3 fruit fly cellular contexts compared by ENCODE assay signal in the genomic region with DNA sequence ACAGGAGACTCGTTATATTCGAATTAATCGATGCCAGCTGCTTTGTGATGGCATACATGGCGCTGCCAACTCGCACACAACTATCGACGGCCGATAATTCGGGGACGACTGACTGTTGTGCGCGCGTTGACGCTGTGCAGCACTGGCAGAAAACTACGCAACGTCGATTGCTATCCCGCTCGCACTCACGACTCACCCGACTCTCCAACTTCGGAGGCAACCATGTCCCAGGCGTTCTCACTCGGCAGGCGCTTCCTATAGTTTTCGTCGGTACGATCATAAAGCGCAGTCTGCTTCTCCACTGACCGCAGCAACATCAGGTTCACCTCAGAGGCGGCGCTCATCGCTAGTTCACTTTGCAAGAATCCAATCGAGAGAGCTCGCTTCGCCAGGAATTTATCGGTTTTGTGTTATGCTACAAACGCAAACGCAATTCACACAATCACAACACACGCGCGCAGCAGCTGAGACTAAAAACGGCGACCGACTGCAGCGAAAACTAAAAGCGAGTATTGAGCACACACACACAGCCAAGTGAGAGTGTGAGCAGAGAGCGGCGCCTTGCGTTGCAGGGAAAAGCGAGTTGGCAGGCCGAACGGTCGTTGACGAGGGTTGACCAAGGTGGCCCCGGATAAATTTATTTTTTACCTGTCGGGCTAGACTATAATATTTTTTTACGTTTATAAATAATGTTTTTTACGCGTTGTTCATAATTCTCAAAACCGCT.
A peak's percentile ranks its signal among the peaks of the same experiment; 100 is the strongest.
TF ChIP-seq lines count a peak whose summit lies in the region.

Gene stwl (minus strand): TSS at position 521 of the 727 bp plus-strand sequence.

TF ChIP-seq in whole organism, adult, 20 proteins besides CTCF, POLR2A, EP300 and RAD21 (continued from another document):
- TF ChIP-seq toe (GFP tag; optimal IDR thresholded peaks at IDR 0.05; lab: Kevin White, UChicago) (peak; percentile 65), kay (GFP tag; lab: Kevin White, UChicago; ENCODE audit: borderline replicate concordance) (no peak), Mnt (GFP tag; optimal IDR thresholded peaks at IDR 0.05; lab: Kevin White, UChicago) (peak; percentile 40), bab1 (GFP tag; optimal IDR thresholded peaks at IDR 0.05; lab: Kevin White, UChicago) (no peak)

TF ChIP-seq in whole organism, embryonic, 481 proteins besides CTCF, POLR2A, EP300 and RAD21 (continued from another document and continues in another):
- TF ChIP-seq scrt (GFP tag; optimal IDR thresholded peaks at IDR 0.05; lab: Kevin White, UChicago) = peak; percentile 82
- TF ChIP-seq H15 (GFP tag; IDR thresholded peaks at IDR 0.05; lab: Robert Waterston, UW) = peak; percentile 61; the same call in 2 of the 3 replicates
- peak; percentile 43 for TF ChIP-seq CG6272 (GFP tag; IDR thresholded peaks at IDR 0.05; lab: Robert Waterston, UW)
- TF ChIP-seq CG42726 (GFP tag; IDR thresholded peaks at IDR 0.05; lab: Robert Waterston, UW; ENCODE audit: partially characterized antibody) = peak; percentile 87
- TF ChIP-seq fu2 (GFP tag; optimal IDR thresholded peaks at IDR 0.05; lab: Kevin White, UChicago) = no peak
- peak; percentile 87 for TF ChIP-seq Sry-δ (GFP tag; optimal IDR thresholded peaks at IDR 0.05; lab: Kevin White, UChicago)
- peak; percentile 95 for TF ChIP-seq Med (GFP tag; lab: Kevin White, UChicago)
- TF ChIP-seq CG3726 (GFP tag; IDR thresholded peaks at IDR 0.05; lab: Robert Waterston, UW) = 0 out of 3 replicates have a peak, but pooled peaks have one; percentile 4
- TF ChIP-seq CG9215 (GFP tag; IDR thresholded peaks at IDR 0.05; lab: Robert Waterston, UW) = peak; percentile 57
- peak; percentile 57 for TF ChIP-seq CG4404 (GFP tag; IDR thresholded peaks at IDR 0.05; lab: Robert Waterston, UW)
- TF ChIP-seq ase (GFP tag; IDR thresholded peaks at IDR 0.05; lab: Robert Waterston, UW) = 0 out of 3 replicates have a peak, but pooled peaks have one; percentile 23
- peak; percentile 14 for TF ChIP-seq CG17829 (tag; optimal IDR thresholded peaks at IDR 0.05; lab: Kevin White, UChicago)
- peak; percentile 42 for TF ChIP-seq stc (GFP tag; IDR thresholded peaks at IDR 0.05; lab: Robert Waterston, UW)
- peak; percentile 74 for TF ChIP-seq sna (GFP tag; IDR thresholded peaks at IDR 0.05; lab: Robert Waterston, UW; ENCODE audit: partially characterized antibody)
- TF ChIP-seq Mad (GFP tag; optimal IDR thresholded peaks at IDR 0.05; lab: Kevin White, UChicago) = peak; percentile 16
- peak in 1 of 2 experiments; percentile 24 for TF ChIP-seq Hr51 (GFP tag; optimal IDR thresholded peaks at IDR 0.05; lab: Kevin White, UChicago)
- TF ChIP-seq CG17802 (tag; optimal IDR thresholded peaks at IDR 0.05; lab: Kevin White, UChicago) = peak; percentile 17
- TF ChIP-seq ATbp (GFP tag; optimal IDR thresholded peaks at IDR 0.05; lab: Kevin White, UChicago) = peak; percentile 20
- peak; percentile 36 for TF ChIP-seq Aef1 (GFP tag; IDR thresholded peaks at IDR 0.05; lab: Robert Waterston, UW)
- TF ChIP-seq HLHmδ (GFP tag; optimal IDR thresholded peaks at IDR 0.05; lab: Kevin White, UChicago) = peak; percentile 64
- peak; percentile 98 for TF ChIP-seq trem (tag; optimal IDR thresholded peaks at IDR 0.05; lab: Kevin White, UChicago)
- TF ChIP-seq CG1647 (GFP tag; optimal IDR thresholded peaks at IDR 0.05; lab: Kevin White, UChicago) = peak; percentile 13
- TF ChIP-seq dpn (GFP tag; optimal IDR thresholded peaks at IDR 0.05; lab: Kevin White, UChicago) = peak; percentile 61 to 64
- TF ChIP-seq lov (optimal IDR thresholded peaks at IDR 0.05; lab: Kevin White, UChicago) = no peak
- TF ChIP-seq lov (GFP tag; IDR thresholded peaks at IDR 0.05; lab: Robert Waterston, UW) = 0 out of 3 replicates have a peak, but pooled peaks have one; percentile 5
- peak; percentile 55 for TF ChIP-seq ranshi (GFP tag; IDR thresholded peaks at IDR 0.05; lab: Robert Waterston, UW)
- peak; percentile 31; the same call in 1 of the 3 replicates for TF ChIP-seq z (GFP tag; IDR thresholded peaks at IDR 0.05; lab: Robert Waterston, UW)
- no peak for TF ChIP-seq cg (GFP tag; optimal IDR thresholded peaks at IDR 0.05; lab: Kevin White, UChicago)
- TF ChIP-seq vvl (GFP tag; IDR thresholded peaks at IDR 0.05; lab: Robert Waterston, UW) = peak; percentile 77
- TF ChIP-seq klu (GFP tag; IDR thresholded peaks at IDR 0.05; lab: Robert Waterston, UW) = peak; percentile 37
- TF ChIP-seq CG4424 (GFP tag; optimal IDR thresholded peaks at IDR 0.05; lab: Kevin White, UChicago) = peak; percentile 36
- TF ChIP-seq Lhr (GFP tag; optimal IDR thresholded peaks at IDR 0.05; lab: Kevin White, UChicago) = peak; percentile 89
- peak; percentile 76 for TF ChIP-seq CG9932 (GFP tag; IDR thresholded peaks at IDR 0.05; lab: Robert Waterston, UW)
- TF ChIP-seq CG1602 (GFP tag; optimal IDR thresholded peaks at IDR 0.05; lab: Kevin White, UChicago) = peak; percentile 2
- TF ChIP-seq jumu (GFP tag; optimal IDR thresholded peaks at IDR 0.05; lab: Kevin White, UChicago) = peak; percentile 61
- peak; percentile 60 for TF ChIP-seq Chrac-16 (GFP tag; optimal IDR thresholded peaks at IDR 0.05; lab: Kevin White, UChicago)
- TF ChIP-seq tin (GFP tag; optimal IDR thresholded peaks at IDR 0.05; lab: Kevin White, UChicago) = peak; percentile 65
- TF ChIP-seq Adf1 (GFP tag; IDR thresholded peaks at IDR 0.05; lab: Robert Waterston, UW) = no peak; the same call in 1 of the 2 replicates
- peak; percentile 89 for TF ChIP-seq CG8290 (GFP tag; optimal IDR thresholded peaks at IDR 0.05; lab: Kevin White, UChicago)
- peak; percentile 83 to 95 for TF ChIP-seq CG8290 (tag; optimal IDR thresholded peaks at IDR 0.05; lab: Kevin White, UChicago)
- peak; percentile 14 for TF ChIP-seq psq (GFP tag; optimal IDR thresholded peaks at IDR 0.05; lab: Kevin White, UChicago)
- peak; percentile 67 for TF ChIP-seq MBD-R2 (GFP tag; IDR thresholded peaks at IDR 0.05; lab: Robert Waterston, UW)
- TF ChIP-seq tap (tag; optimal IDR thresholded peaks at IDR 0.05; lab: Kevin White, UChicago) = no peak
- peak; percentile 86 for TF ChIP-seq amos (GFP tag; IDR thresholded peaks at IDR 0.05; lab: Robert Waterston, UW; ENCODE audit: partially characterized antibody)
- TF ChIP-seq CG11456 (GFP tag; IDR thresholded peaks at IDR 0.05; lab: Robert Waterston, UW) = peak; percentile 78
- TF ChIP-seq chinmo (GFP tag; IDR thresholded peaks at IDR 0.05; lab: Robert Waterston, UW; ENCODE audit: partially characterized antibody) = 0 out of 4 replicates have a peak, but pooled peaks have one; percentile 69
- TF ChIP-seq CG8089 (GFP tag; optimal IDR thresholded peaks at IDR 0.05; lab: Kevin White, UChicago) = peak; percentile 29
- peak; percentile 60; the same call in 2 of the 3 replicates for TF ChIP-seq CG7963 (GFP tag; IDR thresholded peaks at IDR 0.05; lab: Robert Waterston, UW; ENCODE audit: partially characterized antibody)
- peak; percentile 23; the same call in 1 of the 2 replicates for TF ChIP-seq sim (GFP tag; IDR thresholded peaks at IDR 0.05; lab: Robert Waterston, UW)
- TF ChIP-seq corto (GFP tag; optimal IDR thresholded peaks at IDR 0.05; lab: Kevin White, UChicago) = no peak
- peak; percentile 61 for TF ChIP-seq phol (tag; optimal IDR thresholded peaks at IDR 0.05; lab: Kevin White, UChicago)
- TF ChIP-seq crp (GFP tag; optimal IDR thresholded peaks at IDR 0.05; lab: Kevin White, UChicago) = peak in 1 of 2 experiments; percentile 74
- TF ChIP-seq crc (GFP tag; optimal IDR thresholded peaks at IDR 0.05; lab: Kevin White, UChicago) = peak; percentile 38
- TF ChIP-seq fd102C (GFP tag; optimal IDR thresholded peaks at IDR 0.05; lab: Kevin White, UChicago) = no peak
- no peak for TF ChIP-seq B-H1 (GFP tag; IDR thresholded peaks at IDR 0.05; lab: Robert Waterston, UW)
- peak; percentile 25 for TF ChIP-seq NK7.1 (GFP tag; optimal IDR thresholded peaks at IDR 0.05; lab: Kevin White, UChicago)

TF ChIP-seq in whole organism, prepupa, 60 proteins besides CTCF, POLR2A, EP300 and RAD21 (continued from another document):
- TF ChIP-seq achi (GFP tag; optimal IDR thresholded peaks at IDR 0.05; lab: Kevin White, UChicago) (peak; percentile 16), CG11294 (GFP tag; IDR thresholded peaks at IDR 0.05; lab: Robert Waterston, UW) (0 out of 2 replicates have a peak, but pooled peaks have one; percentile 14), dac (GFP tag; optimal IDR thresholded peaks at IDR 0.05; lab: Kevin White, UChicago) (no peak), cyc (GFP tag; optimal IDR thresholded peaks at IDR 0.05; lab: Kevin White, UChicago) (peak; percentile 52), Ets21C (GFP tag; optimal IDR thresholded peaks at IDR 0.05; lab: Kevin White, UChicago) (peak; percentile 33), CG34406 (GFP tag; optimal IDR thresholded peaks at IDR 0.05; lab: Kevin White, UChicago) (no peak), Hr4 (GFP tag; optimal IDR thresholded peaks at IDR 0.05; lab: Kevin White, UChicago) (peak; percentile 19), eg (GFP tag; IDR thresholded peaks at IDR 0.05; lab: Robert Waterston, UW) (peak; percentile 22; the same call in 2 of the 3 replicates), CG11902 (GFP tag; optimal IDR thresholded peaks at IDR 0.05; lab: Kevin White, UChicago) (peak; percentile 46), CG31627 (GFP tag; optimal IDR thresholded peaks at IDR 0.05; lab: Kevin White, UChicago) (peak; percentile 56), Lpt (GFP tag; optimal IDR thresholded peaks at IDR 0.05; lab: Kevin White, UChicago) (no peak), OdsH (GFP tag; optimal IDR thresholded peaks at IDR 0.05; lab: Kevin White, UChicago) (peak; percentile 48), Eip75B (GFP tag; optimal IDR thresholded peaks at IDR 0.05; lab: Kevin White, UChicago) (peak; percentile 28), CG6854 (GFP tag; optimal IDR thresholded peaks at IDR 0.05; lab: Kevin White, UChicago) (no peak), Sox14 (GFP tag; optimal IDR thresholded peaks at IDR 0.05; lab: Kevin White, UChicago) (peak; percentile 57)
